Fruit fly (Drosophila melanogaster): ENCODE results near the gene CG11309.

DNA sequence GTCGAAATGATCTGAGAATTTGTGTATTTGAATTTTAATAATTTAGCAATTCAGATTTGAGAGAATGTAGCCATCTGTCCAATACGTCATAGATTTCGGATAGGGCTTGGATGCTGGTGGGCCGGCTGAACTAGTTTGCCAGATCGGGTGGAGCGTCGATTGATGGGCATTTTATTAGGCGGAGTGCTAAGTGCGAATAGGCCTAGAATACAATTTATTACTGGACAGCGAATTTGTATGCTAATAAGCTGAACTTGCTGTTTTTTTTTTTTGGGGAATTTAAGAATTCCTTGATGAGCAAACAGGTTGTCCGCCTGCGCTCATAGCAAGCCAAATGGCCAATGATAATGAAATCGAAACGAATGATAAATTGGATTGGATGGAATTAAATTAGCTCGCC lies 5.3 kb downstream of the CG11309 start:
- TF ChIP-seq Dll (optimal IDR thresholded peaks at IDR 0.05), result no peak
- TF ChIP-seq usp (GFP tag; optimal IDR thresholded peaks at IDR 0.05), result no peak
- no peak for TF ChIP-seq CG8478 (optimal IDR thresholded peaks at IDR 0.05)
- TF ChIP-seq pan (optimal IDR thresholded peaks at IDR 0.05), result no peak
- no peak for TF ChIP-seq EcR (GFP tag; optimal IDR thresholded peaks at IDR 0.05)
- no peak for TF ChIP-seq psq (optimal IDR thresholded peaks at IDR 0.05)

Data from whole organism.